Worm (Caenorhabditis elegans): ENCODE results near the gene sru-40.

DNA sequence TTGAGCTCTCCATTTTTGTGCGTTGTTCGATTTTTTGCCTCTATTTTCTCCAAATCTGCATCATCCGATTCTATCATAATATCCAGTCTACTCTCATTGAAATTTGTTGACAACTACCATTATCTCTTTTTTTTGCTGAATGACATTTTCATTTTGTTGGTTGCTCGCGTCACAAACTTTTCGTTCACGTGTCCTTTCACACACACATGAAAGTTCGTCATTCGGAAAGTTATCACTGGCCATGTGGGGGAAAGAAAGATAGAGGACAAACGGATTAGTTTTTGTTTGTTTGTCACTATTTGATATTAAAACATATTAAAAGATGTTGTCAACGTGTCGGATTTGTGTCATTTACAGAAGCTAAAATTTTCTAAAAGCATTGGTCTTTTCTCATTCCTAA, 38.8 kb downstream of the sru-40 start:
- no peak for TF ChIP-seq pag-3 (tag; optimal IDR thresholded peaks at IDR 0.05; ENCODE audit: borderline replicate concordance, insufficient read depth)
- TF ChIP-seq nhr-11 (tag; optimal IDR thresholded peaks at IDR 0.05) = no peak
- peak in 1 of 2 experiments; percentile 8 for TF ChIP-seq lsy-2 (tag; optimal IDR thresholded peaks at IDR 0.05)
- no peak for TF ChIP-seq nhr-237 (tag; optimal IDR thresholded peaks at IDR 0.05)
- TF ChIP-seq rnt-1 (tag; optimal IDR thresholded peaks at IDR 0.05) = no peak
- no peak for TF ChIP-seq sup-37 (GFP tag; optimal IDR thresholded peaks at IDR 0.05)
- no peak for TF ChIP-seq ama-1 (optimal IDR thresholded peaks at IDR 0.05)
- no peak for TF ChIP-seq nhr-76 (tag; optimal IDR thresholded peaks at IDR 0.05)
- no peak for TF ChIP-seq zag-1 (tag; optimal IDR thresholded peaks at IDR 0.05)
